Worm (Caenorhabditis elegans): ENCODE results near the gene mdt-4.

DNA sequence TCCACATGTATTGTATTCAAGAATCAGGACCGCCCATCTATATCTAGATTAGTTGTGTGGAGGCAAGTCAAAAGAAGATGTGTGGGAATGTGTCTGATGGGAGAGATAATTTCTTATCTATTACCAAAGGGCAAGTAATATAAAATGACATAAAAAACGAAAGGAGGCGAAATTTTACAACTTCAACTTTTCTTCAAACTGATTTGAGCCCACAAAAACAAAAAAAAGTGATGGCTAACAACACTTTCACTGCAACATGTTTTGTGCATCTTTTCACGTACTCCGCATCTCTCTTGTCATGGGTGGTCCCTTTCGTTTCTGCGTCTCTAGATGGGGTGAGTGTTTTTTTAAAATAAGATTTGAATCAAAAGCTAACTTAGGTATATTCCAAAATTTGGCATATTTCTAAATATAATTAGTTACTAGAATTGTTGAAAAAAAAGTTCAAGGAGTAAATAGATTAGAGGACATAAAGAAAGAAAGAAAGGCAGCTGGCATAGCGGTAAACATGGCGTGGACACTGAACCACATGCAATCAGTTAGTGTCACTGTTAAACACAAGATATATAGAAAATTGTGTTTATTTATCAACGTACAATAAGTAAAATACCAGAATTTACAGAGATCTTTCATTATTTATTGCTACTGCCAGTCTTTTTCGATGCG is 2.1 kb downstream of the mdt-4 start, which contains the start of gene ZK546.19:
- TF ChIP-seq flt-1 (GFP tag; IDR thresholded peaks at IDR 0.05) (no peak), ztf-29 (GFP tag; IDR thresholded peaks at IDR 0.05) (no peak)

All from whole organism, midembryonic.